Fruit fly (Drosophila melanogaster) whole organism, wandering third instar larva: ENCODE data around the gene CG7408.
A peak's percentile ranks its signal among the peaks of the same experiment; 100 is the strongest.

Experiments used
- Abd-B ChIP-seq: fragments of >200 bp; optimal IDR thresholded peaks from 2 replicates; lab custom pipeline; 2017; ENCODE audit warnings: missing biosample characterization, missing genetic modification characterization
- CG32264 ChIP-seq: fragments of 200-800 bp; sonication (Bioruptor generic); optimal IDR thresholded peaks from 2 replicates; lab custom pipeline; 2016; ENCODE audit warnings: missing biosample characterization, missing genetic modification characterization
- CG9705 ChIP-seq: fragments of 200-800 bp; sonication (Bioruptor generic); optimal IDR thresholded peaks from 2 replicates; lab custom pipeline; 2018; ENCODE audit warnings: missing biosample characterization, mild to moderate bottlenecking, missing genetic modification characterization
- CrebA ChIP-seq: fragments of 200-800 bp; sonication (Bioruptor generic); optimal IDR thresholded peaks from 2 replicates; lab custom pipeline; 2016; ENCODE audit warnings: missing biosample characterization, mild to moderate bottlenecking, missing genetic modification characterization, borderline replicate concordance
- Dfd ChIP-seq: fragments of >200 bp; optimal IDR thresholded peaks from 2 replicates; lab custom pipeline; 2017; ENCODE audit warnings: missing biosample characterization, missing genetic modification characterization
- Dif ChIP-seq: fragments of 200-275, 200-300 bp; sonication (Bioruptor generic); optimal IDR thresholded peaks from 2 replicates; lab custom pipeline; 2018; ENCODE audit warnings: missing biosample characterization, missing genetic modification characterization; ENCODE audit not compliant: partially characterized antibody
- GATAd ChIP-seq: sonication (Bioruptor generic); optimal IDR thresholded peaks from 2 replicates; lab custom pipeline; 2016; ENCODE audit warnings: missing biosample characterization, missing genetic modification characterization
- HLH106 ChIP-seq: fragments of 200-800 bp; optimal IDR thresholded peaks from 3 replicates; lab custom pipeline; 2019; ENCODE audit warnings: missing biosample characterization, mild to moderate bottlenecking, missing genetic modification characterization, moderate library complexity
- Hnf4 ChIP-seq: fragments of 200-800 bp; sonication (Bioruptor generic); optimal IDR thresholded peaks from 2 replicates; lab custom pipeline; 2016; ENCODE audit warnings: missing biosample characterization, mild to moderate bottlenecking, missing genetic modification characterization
- Hr83 ChIP-seq: fragments of 200-300 bp; sonication (Bioruptor generic); optimal IDR thresholded peaks from 2 replicates; lab custom pipeline; 2016; ENCODE audit warnings: missing biosample characterization, mild to moderate bottlenecking, missing genetic modification characterization, moderate library complexity; ENCODE audit not compliant: poor library complexity, severe bottlenecking
- Jra ChIP-seq: sonication (Bioruptor generic); optimal IDR thresholded peaks from 2 replicates; lab custom pipeline; 2016; ENCODE audit warnings: missing biosample characterization, missing genetic modification characterization
- Mio ChIP-seq: sonication (Bioruptor generic); optimal IDR thresholded peaks from 2 replicates; lab custom pipeline; 2016; ENCODE audit warnings: missing biosample characterization, missing genetic modification characterization
- Myc ChIP-seq: fragments of >200 bp; optimal IDR thresholded peaks from 2 replicates; lab custom pipeline; 2017
- N ChIP-seq: fragments of >200 bp; optimal IDR thresholded peaks from 2 replicates; lab custom pipeline; 2018; ENCODE audit warnings: missing biosample characterization, missing external identifiers, missing genetic modification characterization
- OdsH ChIP-seq: fragments of 200-800 bp; sonication (Bioruptor generic); optimal IDR thresholded peaks from 2 replicates; lab custom pipeline; 2016; ENCODE audit warnings: missing biosample characterization, mild to moderate bottlenecking, missing genetic modification characterization
- Rel ChIP-seq, 2 experiments: fragments of 200-800 bp; sonication (Bioruptor generic) in 1 of 2; optimal IDR thresholded peaks; 2 replicates in 1 of 2; 3 replicates in 1 of 2; lab custom pipeline; 2016 to 2019; ENCODE audit warnings: mild to moderate bottlenecking in 2 of 2, missing biosample characterization in 2 of 2, missing genetic modification characterization in 2 of 2, moderate library complexity in 1 of 2
- Sp1 ChIP-seq: fragments of 200-800 bp; sonication (Bioruptor generic); optimal IDR thresholded peaks from 3 replicates; lab custom pipeline; 2019; ENCODE audit warnings: missing biosample characterization, mild to moderate bottlenecking, missing genetic modification characterization, moderate library complexity
- Vsx2 ChIP-seq: fragments of 200-300, 225-300 bp; sonication (Bioruptor generic); optimal IDR thresholded peaks from 2 replicates; lab custom pipeline; 2018; ENCODE audit warnings: missing biosample characterization, missing genetic modification characterization; ENCODE audit not compliant: partially characterized antibody
- br ChIP-seq: fragments of 200-800 bp; sonication (Bioruptor generic); optimal IDR thresholded peaks from 2 replicates; lab custom pipeline; 2016; ENCODE audit warnings: missing biosample characterization, missing genetic modification characterization
- brk ChIP-seq: fragments of 200-800 bp; sonication (Bioruptor generic); optimal IDR thresholded peaks from 2 replicates; lab custom pipeline; 2016; ENCODE audit warnings: missing biosample characterization, mild to moderate bottlenecking, missing genetic modification characterization
- dl ChIP-seq, 2 experiments: fragments of 175-275, 200-275 bp in 1 of 2; fragments of 200-275 bp in 1 of 2; sonication (Bioruptor generic); optimal IDR thresholded peaks; lab custom pipeline; 2018; ENCODE audit warnings: mild to moderate bottlenecking in 2 of 2, missing biosample characterization in 2 of 2, missing genetic modification characterization in 2 of 2, moderate library complexity in 2 of 2; ENCODE audit not compliant: partially characterized antibody in 2 of 2, insufficient read depth in 1 of 2
- dmrt93B ChIP-seq: fragments of 200-800 bp; sonication (Bioruptor generic); optimal IDR thresholded peaks from 2 replicates; lab custom pipeline; 2018; ENCODE audit warnings: missing biosample characterization, mild to moderate bottlenecking, missing genetic modification characterization
- dsf ChIP-seq: sonication (Bioruptor generic); optimal IDR thresholded peaks from 2 replicates; lab custom pipeline; 2016; ENCODE audit warnings: missing biosample characterization, missing genetic modification characterization, borderline replicate concordance
- ey ChIP-seq: fragments of 200-800 bp; sonication (Bioruptor generic); optimal IDR thresholded peaks from 2 replicates; lab custom pipeline; 2016; ENCODE audit warnings: missing biosample characterization, missing genetic modification characterization
- foxo ChIP-seq, 2 experiments: fragments of 200-800 bp; sonication (Bioruptor generic); optimal IDR thresholded peaks; 2 replicates in 1 of 2; 3 replicates in 1 of 2; lab custom pipeline; 2016 to 2017; ENCODE audit warnings: missing biosample characterization in 2 of 2, missing genetic modification characterization in 2 of 2
- fru ChIP-seq: fragments of 200-800 bp; sonication (Bioruptor generic); optimal IDR thresholded peaks from 3 replicates; lab custom pipeline; 2016; ENCODE audit warnings: missing biosample characterization, mild to moderate bottlenecking, missing genetic modification characterization
- h ChIP-seq: fragments of 200-800 bp; sonication (Bioruptor generic); optimal IDR thresholded peaks from 3 replicates; lab custom pipeline; 2016; ENCODE audit warnings: missing biosample characterization, mild to moderate bottlenecking, missing genetic modification characterization
- jim ChIP-seq: fragments of 175-275, 200-325 bp; sonication (Bioruptor generic); optimal IDR thresholded peaks from 2 replicates; lab custom pipeline; 2016; ENCODE audit warnings: missing biosample characterization, mild to moderate bottlenecking, missing genetic modification characterization
- lola ChIP-seq: fragments of >200 bp; optimal IDR thresholded peaks from 2 replicates; lab custom pipeline; 2017; ENCODE audit warnings: missing biosample characterization, missing genetic modification characterization
- pan ChIP-seq: fragments of >200 bp; optimal IDR thresholded peaks from 2 replicates; lab custom pipeline; 2017
- psq ChIP-seq: fragments of 200-800 bp; sonication (Bioruptor generic); optimal IDR thresholded peaks from 3 replicates; lab custom pipeline; 2017; ENCODE audit warnings: missing biosample characterization, mild to moderate bottlenecking, missing genetic modification characterization, moderate library complexity
- rgr ChIP-seq: fragments of 200-800 bp; sonication (Bioruptor generic); optimal IDR thresholded peaks from 3 replicates; lab custom pipeline; 2016; ENCODE audit warnings: missing biosample characterization, mild to moderate bottlenecking, missing genetic modification characterization
- sage ChIP-seq: fragments of 200-800 bp; sonication (Bioruptor generic); optimal IDR thresholded peaks from 2 replicates; lab custom pipeline; 2016; ENCODE audit warnings: missing biosample characterization, mild to moderate bottlenecking, missing genetic modification characterization
- sv ChIP-seq: fragments of 200-800 bp; sonication (Bioruptor generic); optimal IDR thresholded peaks from 3 replicates; lab custom pipeline; 2016; ENCODE audit warnings: missing biosample characterization, missing genetic modification characterization
- tai ChIP-seq: sonication (Bioruptor generic); optimal IDR thresholded peaks from 2 replicates; lab custom pipeline; 2016; ENCODE audit warnings: missing biosample characterization, missing genetic modification characterization
- usp ChIP-seq: fragments of >200 bp; optimal IDR thresholded peaks from 2 replicates; lab custom pipeline; 2017; ENCODE audit warnings: missing biosample characterization, missing genetic modification characterization
- woc ChIP-seq: sonication (Bioruptor generic); optimal IDR thresholded peaks from 2 replicates; lab custom pipeline; 2016; ENCODE audit warnings: missing biosample characterization, mild to moderate bottlenecking, missing genetic modification characterization

The CG7408 gene

dm6 chr3L:17886545-17886944, 7.6 kb downstream of the CG7408 start, which contains the start of gene CG16775:
CG16775 (minus strand) TSS chr3L:17886645.
- TF ChIP-seq Jra (no peak), Rel (GFP tag; optimal IDR thresholded peaks at IDR 0.05; lab: Kevin White, UChicago) (no peak), Rel (tag; optimal IDR thresholded peaks at IDR 0.05; lab: Kevin White, UChicago) (no peak), tai (GFP tag; lab: Kevin White, UChicago) (no peak), Hnf4 (GFP tag; lab: Kevin White, UChicago) (no peak), HLH106 (no peak), psq (GFP tag; lab: Kevin White, UChicago) (no peak), sage (GFP tag; lab: Kevin White, UChicago) (no peak), GATAd (GFP tag; lab: Kevin White, UChicago) (no peak), brk (GFP tag; lab: Kevin White, UChicago) (no peak), usp (GFP tag; lab: Kevin White, UChicago) (no peak), Dif (GFP tag; lab: Kevin White, UChicago) (no peak), CrebA (GFP tag; lab: Kevin White, UChicago) (no peak)

dm6 chr3L:17887393-17887792, 8.5 kb downstream of the CG7408 start, which contains the start of gene CG7402:
CG7402 (plus strand) TSS chr3L:17887705.
- TF ChIP-seq h (no peak), dmrt93B (GFP tag; lab: Kevin White, UChicago) (no peak), Mio (no peak), pan (no peak), Jra (no peak), Abd-B (GFP tag; lab: Kevin White, UChicago) (no peak), lola (GFP tag; lab: Kevin White, UChicago) (no peak), Hnf4 (GFP tag; lab: Kevin White, UChicago) (no peak)

- TF ChIP-seq Vsx2 (GFP tag; lab: Kevin White, UChicago) (peak; percentile 15), foxo (GFP tag; optimal IDR thresholded peaks at IDR 0.05; lab: Kevin White, UChicago) (no peak)
Measured at dm6 chr3L:17893660-17894059, 14.8 kb downstream of the CG7408 start.

- TF ChIP-seq Abd-B (GFP tag; lab: Kevin White, UChicago) (no peak), Dfd (no peak), psq (GFP tag; lab: Kevin White, UChicago) (peak; percentile 56), Jra (no peak), lola (GFP tag; lab: Kevin White, UChicago) (no peak), Vsx2 (GFP tag; lab: Kevin White, UChicago) (peak; percentile 59), Dif (GFP tag; lab: Kevin White, UChicago) (peak; percentile 30), CG9705 (no peak), N (no peak), Rel (GFP tag; optimal IDR thresholded peaks at IDR 0.05; lab: Kevin White, UChicago) (no peak), Rel (tag; optimal IDR thresholded peaks at IDR 0.05; lab: Kevin White, UChicago) (no peak), usp (GFP tag; lab: Kevin White, UChicago) (no peak), dl (GFP tag; optimal IDR thresholded peaks at IDR 0.05; lab: Kevin White, UChicago; ENCODE audit: insufficient read depth in 1 of 2, partially characterized antibody in 2 of 2) (peak in 1 of 2 experiments; percentile 10), ey (GFP tag; lab: Kevin White, UChicago) (no peak), GATAd (GFP tag; lab: Kevin White, UChicago) (no peak)
Measured at dm6 chr3L:17895815-17896275, 16.9 kb downstream of the CG7408 start, which contains the start of gene Tsp74F. Tsp74F (minus strand) TSS chr3L:17895862.

dm6 chr3L:17898606-17899005, 19.7 kb downstream of the CG7408 start:
- TF ChIP-seq tai (GFP tag; lab: Kevin White, UChicago) = no peak
- no peak for TF ChIP-seq sv
- no peak for TF ChIP-seq dsf (GFP tag; lab: Kevin White, UChicago)
- no peak for TF ChIP-seq Sp1
- peak; percentile 19 for TF ChIP-seq brk (GFP tag; lab: Kevin White, UChicago)
- TF ChIP-seq fru (GFP tag; lab: Kevin White, UChicago) = no peak
- no peak for TF ChIP-seq Jra
- TF ChIP-seq br = no peak
- no peak for TF ChIP-seq CG32264 (GFP tag; lab: Kevin White, UChicago)
- no peak for TF ChIP-seq rgr
- TF ChIP-seq ey (GFP tag; lab: Kevin White, UChicago) = no peak
- no peak for TF ChIP-seq Abd-B (GFP tag; lab: Kevin White, UChicago)
- no peak for TF ChIP-seq Dif (GFP tag; lab: Kevin White, UChicago)
- TF ChIP-seq foxo (GFP tag; optimal IDR thresholded peaks at IDR 0.05; lab: Kevin White, UChicago) = no peak
- TF ChIP-seq Myc (lab: Kevin White, UChicago) = peak; percentile 72
- TF ChIP-seq Hnf4 (GFP tag; lab: Kevin White, UChicago) = no peak
- TF ChIP-seq OdsH (GFP tag; lab: Kevin White, UChicago) = no peak
- TF ChIP-seq lola (GFP tag; lab: Kevin White, UChicago) = no peak
- no peak for TF ChIP-seq psq (GFP tag; lab: Kevin White, UChicago)
- peak; percentile 8 for TF ChIP-seq Hr83 (GFP tag; lab: Kevin White, UChicago)
- TF ChIP-seq N = peak; percentile 61
- peak; percentile 6 for TF ChIP-seq Vsx2 (GFP tag; lab: Kevin White, UChicago)
- no peak for TF ChIP-seq pan
- no peak for TF ChIP-seq GATAd (GFP tag; lab: Kevin White, UChicago)
- TF ChIP-seq dl (GFP tag; optimal IDR thresholded peaks at IDR 0.05; lab: Kevin White, UChicago; ENCODE audit: insufficient read depth in 1 of 2, partially characterized antibody in 2 of 2) = no peak
- TF ChIP-seq jim (GFP tag; lab: Kevin White, UChicago) = no peak
- TF ChIP-seq sage (GFP tag; lab: Kevin White, UChicago) = no peak
- no peak for TF ChIP-seq h
- TF ChIP-seq woc = no peak
